Worm (Caenorhabditis elegans): Measurements from ENCODE around the gene nspg-3.

Gene nspg-3

DNA sequence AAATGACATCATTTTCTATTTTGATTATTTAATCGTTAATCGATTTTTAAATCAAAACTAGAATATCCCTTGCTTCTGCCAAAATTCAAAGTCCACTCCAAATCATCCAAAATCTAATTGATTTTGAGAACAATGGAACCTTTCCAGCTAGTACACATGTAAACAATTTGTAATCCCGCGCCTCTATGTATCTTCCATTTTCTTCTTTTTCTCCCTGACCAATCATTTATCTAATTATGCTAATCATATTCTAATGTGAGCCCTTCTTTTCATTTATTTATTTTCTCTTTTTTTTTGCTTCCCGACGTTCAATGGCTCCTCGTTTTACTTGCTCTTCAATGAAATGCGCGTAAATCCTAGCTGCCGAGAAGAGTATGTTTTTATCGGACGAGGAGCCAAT, 46.6 kb downstream of the nspg-3 start:
- no peak for TF ChIP-seq ceh-44 (GFP tag; IDR thresholded peaks at IDR 0.05)
- TF ChIP-seq fos-1 (tag; optimal IDR thresholded peaks at IDR 0.05): no peak
- no peak for TF ChIP-seq sdz-12 (GFP tag; optimal IDR thresholded peaks at IDR 0.05)
- no peak for TF ChIP-seq ceh-62 (tag; optimal IDR thresholded peaks at IDR 0.05)
- no peak for TF ChIP-seq nhr-11 (tag; optimal IDR thresholded peaks at IDR 0.05)
- no peak for TF ChIP-seq F26F4.8 (GFP tag; conservative IDR thresholded peaks at IDR 0.05)
- no peak for TF ChIP-seq snpc-4 (tag; optimal IDR thresholded peaks at IDR 0.05)
- no peak for TF ChIP-seq mes-2 (tag; optimal IDR thresholded peaks at IDR 0.05; ENCODE audit: poor library complexity, severe bottlenecking)
- no peak for TF ChIP-seq jun-1 (tag; optimal IDR thresholded peaks at IDR 0.05)
- TF ChIP-seq ZK337.2 (GFP tag; IDR thresholded peaks at IDR 0.05): no peak
- TF ChIP-seq zfp-3 (GFP tag; conservative IDR thresholded peaks at IDR 0.05): no peak
- TF ChIP-seq snpc-1.2 (GFP tag; IDR thresholded peaks at IDR 0.05): no peak
- TF ChIP-seq duxl-1 (tag; optimal IDR thresholded peaks at IDR 0.05; ENCODE audit: poor library complexity): no peak
- no peak for TF ChIP-seq gei-8 (GFP tag; optimal IDR thresholded peaks at IDR 0.05)
- no peak for TF ChIP-seq ceh-28 (tag; optimal IDR thresholded peaks at IDR 0.05)
- TF ChIP-seq R02D3.7 (tag; optimal IDR thresholded peaks at IDR 0.05): no peak
- no peak for TF ChIP-seq Y48G9A.11 (GFP tag; IDR thresholded peaks at IDR 0.05)

- TF ChIP-seq ces-1 (GFP tag; optimal IDR thresholded peaks at IDR 0.05) (peak; percentile 15), mdl-1 (tag; optimal IDR thresholded peaks at IDR 0.05) (no peak)
Observed at ce11 chrII:6139484-6139883, 47.9 kb downstream of the nspg-3 start.
